Worm (Caenorhabditis elegans) whole organism, L4 larva: Measurements from ENCODE around the gene ZK666.12.

ENCODE experiments used
- D1046.2 ChIP-seq: fragments of 200-800 bp; sonication (Bioruptor generic); IDR thresholded peaks from 2 replicates; pipeline ENCODE4 v1.3.6; 2022; ENCODE audit warnings: missing genetic modification characterization, missing compliant biosample characterization
- F10B5.3 ChIP-seq: sonication (generic microtip); optimal IDR thresholded peaks from 2 replicates; lab custom pipeline; 2016; ENCODE audit warnings: mild to moderate bottlenecking, missing genetic modification characterization, missing compliant biosample characterization
- F44E2.7 ChIP-seq: fragments of 200-800 bp; sonication (Bioruptor generic); IDR thresholded peaks from 2 replicates; pipeline ENCODE4 v2.1.2; 2022; ENCODE audit warnings: missing genetic modification characterization, missing compliant biosample characterization
- Y5F2A.4 ChIP-seq: fragments of 200-800 bp; sonication (Bioruptor generic); optimal IDR thresholded peaks from 2 replicates; lab custom pipeline; 2018; ENCODE audit warnings: mild to moderate bottlenecking, missing genetic modification characterization, missing compliant biosample characterization
- Y75B8A.6 ChIP-seq: fragments of 200-800 bp; sonication (Bioruptor generic); IDR thresholded peaks from 2 replicates; pipeline ENCODE4 v1.3.6; 2022; ENCODE audit warnings: missing genetic modification reagents, missing genetic modification characterization, missing compliant biosample characterization
- aha-1 ChIP-seq: fragments of 150-350 bp; peaks from one replicate; lab custom pipeline; 2014; ENCODE audit warnings: missing biosample characterization, missing genetic modification characterization
- arid-1 ChIP-seq: fragments of 200-800 bp; sonication (Bioruptor generic); conservative IDR thresholded peaks from 2 replicates; pipeline ENCODE4 v1.3.6; 2022; ENCODE audit warnings: missing genetic modification reagents, missing genetic modification characterization, missing compliant biosample characterization
- ctbp-1 ChIP-seq: fragments of 200-800 bp; sonication (Bioruptor generic); IDR thresholded peaks from 2 replicates; pipeline ENCODE4 v1.3.6; 2022; ENCODE audit warnings: missing genetic modification reagents, missing genetic modification characterization, missing compliant biosample characterization
- daf-8 ChIP-seq: fragments of 200-800 bp; sonication (Bioruptor generic); IDR thresholded peaks from 2 replicates; pipeline ENCODE4 v1.3.6; 2022; ENCODE audit warnings: missing genetic modification characterization, missing compliant biosample characterization
- dmd-6 ChIP-seq: fragments of 200-800 bp; sonication (Bioruptor generic); IDR thresholded peaks from 2 replicates; pipeline ENCODE4 v1.3.6; 2022; ENCODE audit warnings: missing genetic modification reagents, missing genetic modification characterization, missing compliant biosample characterization
- dmd-8 ChIP-seq: fragments of 200-800 bp; sonication (Bioruptor generic); IDR thresholded peaks from 2 replicates; pipeline ENCODE4 v1.3.6; 2022; ENCODE audit warnings: missing genetic modification characterization, missing compliant biosample characterization
- dmd-9 ChIP-seq: fragments of 200-800 bp; sonication (Bioruptor generic); IDR thresholded peaks from 2 replicates; pipeline ENCODE4 v1.3.6; 2022; ENCODE audit warnings: missing genetic modification reagents, missing genetic modification characterization, missing compliant biosample characterization
- duxl-1 ChIP-seq: sonication (generic microtip); optimal IDR thresholded peaks from 2 replicates; lab custom pipeline; 2016; ENCODE audit warnings: mild to moderate bottlenecking, missing genetic modification characterization, moderate library complexity, missing compliant biosample characterization; ENCODE audit not compliant: poor library complexity
- egl-43 ChIP-seq: fragments of 200-800 bp; sonication (Bioruptor generic); IDR thresholded peaks from 2 replicates; pipeline ENCODE4 v1.3.6; 2022; ENCODE audit warnings: missing genetic modification reagents, missing genetic modification characterization, missing compliant biosample characterization
- hif-1 ChIP-seq, 2 experiments: sonication (generic microtip); optimal IDR thresholded peaks; 2 replicates each; lab custom pipeline; 2016 to 2017; ENCODE audit warnings: missing compliant biosample characterization in 2 of 2, missing genetic modification characterization in 2 of 2, missing genetic modification reagents in 2 of 2, missing genotype in 2 of 2, mild to moderate bottlenecking in 1 of 2
- hlh-11 ChIP-seq: fragments of 200-800 bp; sonication (Bioruptor generic); optimal IDR thresholded peaks from 2 replicates; lab custom pipeline; 2018; ENCODE audit warnings: mild to moderate bottlenecking, missing genetic modification characterization, missing compliant biosample characterization
- jun-1 ChIP-seq: fragments of 150-350 bp; optimal IDR thresholded peaks from 2 replicates; lab custom pipeline; 2014; ENCODE audit warnings: missing biosample characterization, missing genetic modification reagents, missing genetic modification characterization
- mdl-1 ChIP-seq, 2 experiments: fragments of 150-350 bp in 1 of 2; sonication (generic microtip) in 1 of 2; optimal IDR thresholded peaks; 2 replicates each; lab custom pipeline; 2014 to 2017; ENCODE audit warnings: missing biosample characterization in 2 of 2, missing genetic modification characterization in 2 of 2
- mxl-2 ChIP-seq: fragments of 200-800 bp; sonication (Bioruptor generic); conservative IDR thresholded peaks from 2 replicates; pipeline ENCODE4 v1.3.6; 2022; ENCODE audit warnings: missing genetic modification reagents, missing genetic modification characterization, missing compliant biosample characterization
- mxl-3 ChIP-seq: fragments of 200-800 bp; sonication (Bioruptor generic); optimal IDR thresholded peaks from 2 replicates; lab custom pipeline; 2018; ENCODE audit warnings: mild to moderate bottlenecking, missing genetic modification characterization, missing compliant biosample characterization
- nhr-10 ChIP-seq: fragments of 150-350 bp; optimal IDR thresholded peaks from 2 replicates; lab custom pipeline; 2014; ENCODE audit warnings: missing biosample characterization, missing genetic modification characterization
- nhr-102 ChIP-seq: sonication (generic microtip); optimal IDR thresholded peaks from 2 replicates; lab custom pipeline; 2016; ENCODE audit warnings: mild to moderate bottlenecking, missing genetic modification characterization, moderate library complexity, missing compliant biosample characterization
- nhr-28 ChIP-seq: fragments of 150-350 bp; optimal IDR thresholded peaks from 2 replicates; lab custom pipeline; 2014; ENCODE audit warnings: missing biosample characterization, missing genetic modification characterization
- nhr-6 ChIP-seq: fragments of 150-350 bp; optimal IDR thresholded peaks from 2 replicates; lab custom pipeline; 2014; ENCODE audit warnings: missing biosample characterization, missing genetic modification characterization
- nhr-76 ChIP-seq: fragments of 150-350 bp; optimal IDR thresholded peaks from 2 replicates; lab custom pipeline; 2014; ENCODE audit warnings: missing biosample characterization, missing genetic modification characterization
- nhr-77 ChIP-seq: fragments of 150-350 bp; optimal IDR thresholded peaks from 2 replicates; lab custom pipeline; 2014; ENCODE audit warnings: missing biosample characterization, missing genetic modification characterization
- php-3 ChIP-seq: fragments of 200-800 bp; sonication (Bioruptor generic); IDR thresholded peaks from 2 replicates; pipeline ENCODE4 v1.3.6; 2022; ENCODE audit warnings: missing genetic modification reagents, missing genetic modification characterization, missing compliant biosample characterization
- pqm-1 ChIP-seq: sonication (generic microtip); optimal IDR thresholded peaks from 2 replicates; lab custom pipeline; 2017; ENCODE audit warnings: missing biosample characterization, missing genetic modification characterization
- set-16 ChIP-seq: fragments of 200-800 bp; sonication (Bioruptor generic); IDR thresholded peaks from 2 replicates; pipeline ENCODE4 v1.3.6; 2022; ENCODE audit warnings: missing genetic modification reagents, missing genetic modification characterization, missing compliant biosample characterization
- unc-130 ChIP-seq: sonication (generic microtip); optimal IDR thresholded peaks from 2 replicates; lab custom pipeline; 2016; ENCODE audit warnings: missing genetic modification reagents, missing genetic modification characterization, missing compliant biosample characterization
- unc-62 ChIP-seq, 3 experiments: fragments of 150-350 bp in 1 of 3; sonication (generic microtip); optimal IDR thresholded peaks in 2 of 3; peaks in 1 of 3; 1 replicate in 1 of 3; 2 replicates in 2 of 3; lab custom pipeline; 2014 to 2017; ENCODE audit warnings: missing biosample characterization in 3 of 3, missing genetic modification characterization in 3 of 3, missing genetic modification reagents in 3 of 3, missing genotype in 1 of 3
- zfp-3 ChIP-seq: fragments of 200-800 bp; sonication (Bioruptor generic); conservative IDR thresholded peaks from 2 replicates; pipeline ENCODE4 v1.3.6; 2022; ENCODE audit warnings: missing genetic modification reagents, missing genetic modification characterization, missing compliant biosample characterization
- zip-11 ChIP-seq: fragments of 200-800 bp; sonication (Bioruptor generic); IDR thresholded peaks from 2 replicates; pipeline ENCODE4 v1.3.6; 2022; ENCODE audit warnings: missing genetic modification characterization, missing compliant biosample characterization

Gene ZK666.12

ce11 chrII:10482899-10483298 is 13.1 kb upstream of the ZK666.12 start (continued):
- TF ChIP-seq php-3 (GFP tag; lab: Robert Waterston, UW) (0 out of 2 replicates have a peak, but pooled peaks have one; percentile 40), hlh-11 (tag; lab: Kevin White, UChicago) (peak; percentile 2), mxl-2 (no peak), hif-1 (tag; optimal IDR thresholded peaks at IDR 0.05; lab: Kevin White, UChicago) (peak in 1 of 2 experiments; percentile 84), F10B5.3 (tag; lab: Kevin White, UChicago) (no peak), dmd-9 (GFP tag; lab: Robert Waterston, UW) (no peak)

- TF ChIP-seq Y5F2A.4 (GFP tag; lab: Kevin White, UChicago), result no peak
- no peak for TF ChIP-seq daf-8 (GFP tag; lab: Robert Waterston, UW)
- peak in 1 of 2 experiments; percentile 91 for TF ChIP-seq unc-62 (GFP tag; optimal IDR thresholded peaks at IDR 0.05 in 1 of 2; lab: Kevin White, UChicago)
- no peak for TF ChIP-seq unc-62 (tag; optimal IDR thresholded peaks at IDR 0.05; lab: Kevin White, UChicago)
- no peak for TF ChIP-seq dmd-8 (GFP tag; lab: Robert Waterston, UW)
- no peak for TF ChIP-seq nhr-77 (tag; lab: Kevin White, UChicago)
- TF ChIP-seq D1046.2 (GFP tag; lab: Robert Waterston, UW), result no peak
- no peak for TF ChIP-seq mdl-1 (tag; optimal IDR thresholded peaks at IDR 0.05; lab: Kevin White, UChicago)
- no peak for TF ChIP-seq set-16 (GFP tag; lab: Robert Waterston, UW)
- TF ChIP-seq arid-1 (GFP tag; lab: Robert Waterston, UW), result no peak
Observed at ce11 chrII:10483860-10484259, 12.2 kb upstream of the ZK666.12 start.

ce11 chrII:10485640-10486039 is 10.4 kb upstream of the ZK666.12 start:
- TF ChIP-seq php-3 (GFP tag; lab: Robert Waterston, UW) (peak; percentile 71), jun-1 (tag; lab: Kevin White, UChicago) (no peak), mxl-3 (no peak), pqm-1 (peak; percentile 91), nhr-28 (tag; lab: Kevin White, UChicago) (peak; percentile 76), nhr-6 (tag; lab: Kevin White, UChicago) (no peak), unc-130 (GFP tag; lab: Kevin White, UChicago) (no peak), unc-62 (GFP tag; optimal IDR thresholded peaks at IDR 0.05 in 1 of 2; lab: Kevin White, UChicago) (peak in 1 of 2 experiments; percentile 66), unc-62 (tag; optimal IDR thresholded peaks at IDR 0.05; lab: Kevin White, UChicago) (no peak), dmd-6 (GFP tag; lab: Robert Waterston, UW) (peak; percentile 61), ctbp-1 (no peak), aha-1 (tag; lab: Kevin White, UChicago) (peak; percentile 65), hlh-11 (tag; lab: Kevin White, UChicago) (peak; percentile 44), nhr-10 (tag; lab: Kevin White, UChicago) (no peak), egl-43 (GFP tag; lab: Robert Waterston, UW) (no peak), F44E2.7 (GFP tag; lab: Robert Waterston, UW) (no peak)

ce11 chrII:10486738-10487137 is 9.3 kb upstream of the ZK666.12 start, which contains the start of gene ZK666.15:
TSS of gene ZK666.15 (plus strand) at chrII:10487038.
- TF ChIP-seq duxl-1 (tag; lab: Kevin White, UChicago) (no peak), mxl-3 (no peak), hlh-11 (tag; lab: Kevin White, UChicago) (no peak), zfp-3 (no peak), aha-1 (tag; lab: Kevin White, UChicago) (no peak), Y5F2A.4 (GFP tag; lab: Kevin White, UChicago) (no peak), F10B5.3 (tag; lab: Kevin White, UChicago) (no peak), nhr-76 (tag; lab: Kevin White, UChicago) (no peak), Y75B8A.6 (GFP tag; lab: Robert Waterston, UW) (no peak), arid-1 (GFP tag; lab: Robert Waterston, UW) (no peak), zip-11 (no peak), nhr-102 (tag; lab: Kevin White, UChicago) (no peak)
